Worm (Caenorhabditis elegans): ENCODE measurements around the gene gpa-12.

Gene gpa-12

ce11 chrX:9226904-9227303 is 16.5 kb upstream of the gpa-12 start:
- TF ChIP-seq unc-55 (GFP tag; optimal IDR thresholded peaks at IDR 0.05) (no peak), ceh-22 (tag; optimal IDR thresholded peaks at IDR 0.05) (no peak), tbx-7 (tag; optimal IDR thresholded peaks at IDR 0.05) (no peak), ama-1 (optimal IDR thresholded peaks at IDR 0.05) (no peak), pha-2 (tag; optimal IDR thresholded peaks at IDR 0.05) (no peak), hlh-8 (tag; optimal IDR thresholded peaks at IDR 0.05) (no peak)

DNA sequence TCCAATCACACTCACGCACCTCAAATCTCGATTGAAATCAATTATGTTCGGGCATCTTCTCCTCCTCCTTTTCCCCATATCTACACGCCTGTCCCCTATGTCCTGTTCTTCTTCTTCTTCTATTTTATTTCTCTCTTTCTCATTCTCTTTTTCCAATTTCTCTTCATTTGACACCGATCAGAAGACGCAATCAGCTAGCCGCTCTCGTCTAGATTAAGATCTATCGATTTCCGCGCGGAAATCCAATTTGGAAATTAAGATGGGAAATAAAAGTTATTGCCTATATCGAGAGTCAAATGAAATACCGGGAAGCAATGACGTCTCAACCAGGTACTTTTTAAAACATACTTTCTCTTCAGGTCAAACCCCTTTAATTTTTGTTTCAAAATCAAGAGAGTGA is 14.9 kb upstream of the gpa-12 start:
- peak; percentile 73 for TF ChIP-seq rnt-1 (tag; optimal IDR thresholded peaks at IDR 0.05)
- TF ChIP-seq K02D7.2 (tag; optimal IDR thresholded peaks at IDR 0.05) = no peak
- TF ChIP-seq pag-3 (tag; optimal IDR thresholded peaks at IDR 0.05; ENCODE audit: borderline replicate concordance) = no peak
- TF ChIP-seq unc-55 (GFP tag; optimal IDR thresholded peaks at IDR 0.05) = peak; percentile 19

DNA sequence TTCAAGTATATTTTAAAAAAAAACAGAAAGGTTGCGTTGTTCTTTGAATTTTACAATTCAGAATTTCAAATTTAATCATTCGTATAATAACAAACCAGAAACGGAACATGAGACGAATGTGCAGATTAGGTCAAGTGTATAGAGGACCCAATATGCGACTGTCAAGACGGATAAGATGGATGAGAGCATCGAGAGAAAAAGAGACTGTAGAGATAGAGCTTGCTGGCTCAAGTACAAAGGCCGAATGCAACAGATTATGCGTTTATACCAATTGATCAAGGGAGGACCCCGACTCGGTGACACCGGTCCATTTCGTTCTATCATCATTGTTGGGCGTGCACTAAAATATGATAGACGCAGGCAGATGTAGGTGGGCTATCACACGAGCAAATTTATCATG is 13.0 kb upstream of the gpa-12 start:
- no peak for TF ChIP-seq ceh-22 (tag; optimal IDR thresholded peaks at IDR 0.05)
- no peak for TF ChIP-seq ref-2 (tag; optimal IDR thresholded peaks at IDR 0.05)
- no peak for TF ChIP-seq pha-4 (tag; optimal IDR thresholded peaks at IDR 0.05)
- TF ChIP-seq hlh-8 (tag; optimal IDR thresholded peaks at IDR 0.05) = no peak
- no peak for TF ChIP-seq hlh-30 (tag; optimal IDR thresholded peaks at IDR 0.05; ENCODE audit: insufficient read depth)
- TF ChIP-seq C38D4.7 (GFP tag; optimal IDR thresholded peaks at IDR 0.05) = no peak
- TF ChIP-seq ceh-14 (tag; optimal IDR thresholded peaks at IDR 0.05) = no peak
- no peak for TF ChIP-seq zip-5 (tag; optimal IDR thresholded peaks at IDR 0.05)
- TF ChIP-seq ahr-1 (tag; optimal IDR thresholded peaks at IDR 0.05) = no peak
- no peak for TF ChIP-seq pha-2 (tag; optimal IDR thresholded peaks at IDR 0.05)

DNA sequence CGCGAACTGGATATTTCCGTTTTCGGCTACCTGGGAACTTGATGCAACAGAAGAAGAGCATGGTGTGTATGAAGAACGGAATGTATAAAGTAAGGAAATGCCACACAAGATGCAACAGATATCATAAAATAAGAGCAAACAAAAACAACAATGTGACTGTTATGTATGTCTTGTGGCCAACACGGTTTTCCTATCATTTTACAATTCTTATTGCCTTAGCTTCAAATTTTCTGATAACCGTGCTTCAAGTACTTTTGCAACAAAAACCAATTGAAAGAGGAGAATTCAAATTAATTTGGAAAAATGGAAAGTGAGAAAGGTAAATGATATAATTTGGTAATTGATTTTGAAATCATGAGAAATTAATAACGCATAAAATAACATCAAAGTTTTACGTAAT is 11.8 kb upstream of the gpa-12 start:
- TF ChIP-seq sox-4 (tag; optimal IDR thresholded peaks at IDR 0.05) = no peak
- TF ChIP-seq madf-2 (tag; optimal IDR thresholded peaks at IDR 0.05) = no peak
- TF ChIP-seq elt-2 (tag; optimal IDR thresholded peaks at IDR 0.05) = no peak
- TF ChIP-seq hlh-30 (tag; optimal IDR thresholded peaks at IDR 0.05; ENCODE audit: insufficient read depth) = no peak
- TF ChIP-seq ceh-45 (GFP tag; IDR thresholded peaks at IDR 0.05) = no peak
- TF ChIP-seq zip-5 (tag; optimal IDR thresholded peaks at IDR 0.05) = no peak
- no peak for TF ChIP-seq ceh-24 (tag; optimal IDR thresholded peaks at IDR 0.05)
- no peak for TF ChIP-seq ceh-30 (tag; optimal IDR thresholded peaks at IDR 0.05)
- no peak for TF ChIP-seq tbx-7 (tag; optimal IDR thresholded peaks at IDR 0.05)
- TF ChIP-seq mec-3 (tag; optimal IDR thresholded peaks at IDR 0.05; ENCODE audit: borderline replicate concordance) = no peak
- no peak for TF ChIP-seq ceh-14 (tag; optimal IDR thresholded peaks at IDR 0.05)

- TF ChIP-seq Y22D7AL.16 (tag; optimal IDR thresholded peaks at IDR 0.05) (no peak), ceh-48 (tag; optimal IDR thresholded peaks at IDR 0.05) (no peak), madf-2 (tag; optimal IDR thresholded peaks at IDR 0.05) (no peak), eyg-1 (tag; optimal IDR thresholded peaks at IDR 0.05) (no peak), hlh-30 (tag; optimal IDR thresholded peaks at IDR 0.05; ENCODE audit: insufficient read depth) (no peak), sdc-2 (tag; optimal IDR thresholded peaks at IDR 0.05) (no peak), unc-42 (tag; optimal IDR thresholded peaks at IDR 0.05) (no peak), pha-2 (tag; optimal IDR thresholded peaks at IDR 0.05) (no peak), pat-9 (tag; optimal IDR thresholded peaks at IDR 0.05) (no peak), mec-3 (tag; optimal IDR thresholded peaks at IDR 0.05; ENCODE audit: borderline replicate concordance) (no peak), K02D7.2 (tag; optimal IDR thresholded peaks at IDR 0.05) (no peak)
Observed at ce11 chrX:9232037-9232436, 11.3 kb upstream of the gpa-12 start, which contains the start of gene vav-1. Gene vav-1, minus strand, starts transcription at chrX:9232137.

DNA sequence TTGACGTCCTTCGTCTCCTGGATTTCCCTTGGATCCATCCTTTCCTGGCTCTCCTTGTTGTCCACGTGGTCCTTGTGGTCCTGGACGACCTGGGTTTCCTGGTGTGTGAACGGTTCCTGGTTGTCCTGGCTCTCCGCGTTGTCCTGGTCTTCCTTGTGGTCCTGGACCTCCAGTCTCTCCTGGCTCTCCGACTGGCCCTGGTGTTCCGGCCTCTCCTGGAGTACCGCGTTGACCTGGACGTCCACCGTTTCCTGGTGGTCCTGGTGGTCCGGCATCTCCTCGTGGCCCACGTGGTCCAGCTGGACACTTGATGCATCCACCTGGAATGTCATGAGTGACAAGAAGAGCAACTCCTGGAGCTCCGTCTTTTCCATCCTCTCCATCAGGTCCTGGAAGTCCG is 9.6 kb upstream of the gpa-12 start:
- TF ChIP-seq hlh-8 (tag; optimal IDR thresholded peaks at IDR 0.05) (no peak), C08G9.2 (tag; optimal IDR thresholded peaks at IDR 0.05) (peak; percentile 31), ceh-6 (GFP tag; optimal IDR thresholded peaks at IDR 0.05) (no peak), K09A11.1 (tag; optimal IDR thresholded peaks at IDR 0.05; ENCODE audit: insufficient read depth) (no peak), lim-6 (tag; optimal IDR thresholded peaks at IDR 0.05) (no peak), pha-2 (tag; optimal IDR thresholded peaks at IDR 0.05) (no peak), sdc-2 (tag; optimal IDR thresholded peaks at IDR 0.05) (peak; percentile 27), npax-4 (tag; optimal IDR thresholded peaks at IDR 0.05) (no peak), ceh-22 (tag; optimal IDR thresholded peaks at IDR 0.05) (no peak), hlh-6 (tag; optimal IDR thresholded peaks at IDR 0.05) (no peak), elt-4 (tag; optimal IDR thresholded peaks at IDR 0.05) (peak; percentile 63), nhr-11 (tag; optimal IDR thresholded peaks at IDR 0.05) (no peak)

Data from whole organism, late embryonic.